Worm (Caenorhabditis elegans) whole organism, L2 larva: ENCODE results near the gene nlp-76.

ENCODE experiments used
- crh-2 ChIP-seq: sonication (generic microtip); optimal IDR thresholded peaks from 2 replicates; lab custom pipeline; 2017; ENCODE audit warnings: missing biosample characterization, missing genetic modification characterization
- nhr-6 ChIP-seq: fragments of 150-350 bp; optimal IDR thresholded peaks from 2 replicates; lab custom pipeline; 2014; ENCODE audit warnings: missing biosample characterization, missing genetic modification characterization

ce11 chrX:12645846-12646245 is 17.9 kb downstream of the nlp-76 start:
- TF ChIP-seq nhr-6 (tag; lab: Kevin White, UChicago) (no peak), crh-2 (tag; lab: Kevin White, UChicago) (no peak)
